Worm (Caenorhabditis elegans) whole organism, midembryonic: ENCODE data around the gene grl-13.
"Not testable (repeated sequence)": the region's sequence is repeated elsewhere in the genome, so short reads cannot be mapped to it uniquely, and the experiment has no call there.

Experiments
- T22C8.4 ChIP-seq: fragments of 200-800 bp; sonication (Bioruptor generic); IDR thresholded peaks from 2 replicates; pipeline ENCODE4 v1.3.6; 2022; ENCODE audit warnings: missing genetic modification characterization, missing compliant biosample characterization
- cog-1 ChIP-seq: sonication (generic microtip); optimal IDR thresholded peaks from 2 replicates; lab custom pipeline; 2016; ENCODE audit warnings: missing genetic modification characterization, missing compliant biosample characterization
- flt-1 ChIP-seq: fragments of 200-800 bp; sonication (Bioruptor generic); IDR thresholded peaks from 2 replicates; pipeline ENCODE4 v1.3.6; 2022; ENCODE audit warnings: missing genetic modification characterization, missing compliant biosample characterization
- klf-2 ChIP-seq: fragments of 200-800 bp; sonication (Bioruptor generic); conservative IDR thresholded peaks from 2 replicates; pipeline ENCODE4 v1.3.6; 2022; ENCODE audit warnings: missing genetic modification reagents, missing genetic modification characterization, missing compliant biosample characterization
- med-1 ChIP-seq: sonication (generic microtip); optimal IDR thresholded peaks from 2 replicates; lab custom pipeline; 2017; ENCODE audit warnings: missing genetic modification characterization, mild to moderate bottlenecking, missing compliant biosample characterization, antibody characterized with exemption, missing genetic modification reagents; ENCODE audit not compliant: insufficient read depth
- ref-1 ChIP-seq: fragments of 200-800 bp; sonication (Bioruptor generic); conservative IDR thresholded peaks from 2 replicates; pipeline ENCODE4 v1.3.6; 2022; ENCODE audit warnings: missing genetic modification reagents, missing genetic modification characterization, missing compliant biosample characterization
- tab-1 ChIP-seq: fragments of 200-800 bp; sonication (Bioruptor generic); IDR thresholded peaks from 2 replicates; pipeline ENCODE4 v1.3.6; 2022; ENCODE audit warnings: missing genetic modification characterization, missing compliant biosample characterization
- ztf-23 ChIP-seq: fragments of 200-800 bp; sonication (Bioruptor generic); IDR thresholded peaks from 2 replicates; pipeline ENCODE4 v1.3.6; 2022; ENCODE audit warnings: missing genetic modification reagents, missing genetic modification characterization, missing compliant biosample characterization
- ztf-29 ChIP-seq: fragments of 200-800 bp; sonication (Bioruptor generic); IDR thresholded peaks from 2 replicates; pipeline ENCODE4 v1.3.6; 2022; ENCODE audit warnings: missing genetic modification reagents, missing genetic modification characterization, missing compliant biosample characterization

Gene grl-13

DNA sequence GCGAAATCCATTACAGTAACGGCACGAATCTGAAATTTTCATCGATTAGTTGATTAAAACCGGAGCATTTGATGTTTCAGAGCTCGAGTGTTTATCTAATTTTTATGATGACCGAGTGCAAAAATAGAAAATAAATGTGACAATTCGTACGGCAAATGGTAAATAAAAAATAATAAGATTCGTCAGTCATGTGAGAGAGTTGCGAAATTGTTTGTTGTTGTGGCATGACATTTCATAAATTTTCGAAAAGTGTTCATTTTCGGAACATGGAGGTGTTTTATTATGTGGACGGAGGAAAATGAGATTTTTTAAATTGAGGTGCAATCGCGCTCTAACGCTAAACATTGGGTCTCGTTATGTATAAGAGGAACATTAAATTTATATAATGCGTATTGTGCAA, 22.7 kb downstream of the grl-13 start:
- no peak for TF ChIP-seq flt-1 (GFP tag; lab: Robert Waterston, UW)
- no peak for TF ChIP-seq ztf-29 (GFP tag; lab: Robert Waterston, UW)

DNA sequence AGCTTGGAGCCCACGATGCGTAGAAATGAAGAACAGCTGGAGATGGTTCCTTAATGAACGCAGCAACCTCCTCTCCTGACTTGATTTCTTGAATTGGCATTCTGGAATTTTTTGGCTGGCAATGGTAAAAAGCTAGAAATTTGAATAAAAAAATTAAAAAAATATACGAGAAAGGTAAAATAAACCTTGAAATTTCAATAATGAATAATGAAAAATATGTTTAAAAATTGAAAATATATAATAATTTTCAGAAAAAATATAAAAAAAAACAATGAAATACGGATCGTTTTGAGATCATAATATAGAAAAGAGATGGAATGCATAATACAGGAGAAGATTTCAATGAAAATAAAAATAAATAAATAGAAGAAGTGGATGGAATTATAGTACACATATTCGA, 23.2 kb downstream of the grl-13 start, which contains the start of gene glrx-3:
TSS of gene glrx-3 (minus strand) at position 101 of the 400 bp plus-strand sequence.
- TF ChIP-seq ztf-29 (GFP tag; lab: Robert Waterston, UW) (no peak), klf-2 (no peak), med-1 (GFP tag; lab: Kevin White, UChicago) (no peak), cog-1 (tag; lab: Kevin White, UChicago) (no peak), tab-1 (GFP tag; lab: Robert Waterston, UW) (no peak), T22C8.4 (GFP tag; lab: Robert Waterston, UW) (no peak), ref-1 (GFP tag; lab: Robert Waterston, UW) (no peak), flt-1 (GFP tag; lab: Robert Waterston, UW) (no peak), ztf-23 (no peak)

DNA sequence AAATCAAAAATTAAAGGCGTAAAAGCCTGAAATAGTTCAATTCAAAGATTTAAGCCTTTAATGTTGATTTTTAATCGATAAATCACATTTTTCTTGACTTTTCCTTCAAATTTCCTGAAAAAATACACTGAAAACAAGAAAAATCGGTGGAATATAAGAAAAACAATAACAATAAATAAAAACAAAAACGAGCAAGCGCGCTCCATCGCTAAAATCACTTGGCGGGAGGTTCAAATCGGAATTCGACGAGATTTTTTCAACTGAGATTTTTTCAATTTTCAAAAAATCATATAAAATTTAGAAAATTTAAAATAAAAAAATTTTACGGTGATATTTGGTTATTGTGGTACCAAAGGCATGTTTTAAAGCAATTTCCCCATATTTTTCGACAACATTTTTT, 24.9 kb downstream of the grl-13 start:
- TF ChIP-seq flt-1 (GFP tag; lab: Robert Waterston, UW): no peak
- TF ChIP-seq ztf-23: no peak
- no peak for TF ChIP-seq klf-2
- TF ChIP-seq cog-1 (tag; lab: Kevin White, UChicago): no peak
- TF ChIP-seq med-1 (GFP tag; lab: Kevin White, UChicago): no peak
- TF ChIP-seq ref-1 (GFP tag; lab: Robert Waterston, UW): no peak
- TF ChIP-seq tab-1 (GFP tag; lab: Robert Waterston, UW): no peak
- TF ChIP-seq T22C8.4 (GFP tag; lab: Robert Waterston, UW): no peak
- TF ChIP-seq ztf-29 (GFP tag; lab: Robert Waterston, UW): no peak

DNA sequence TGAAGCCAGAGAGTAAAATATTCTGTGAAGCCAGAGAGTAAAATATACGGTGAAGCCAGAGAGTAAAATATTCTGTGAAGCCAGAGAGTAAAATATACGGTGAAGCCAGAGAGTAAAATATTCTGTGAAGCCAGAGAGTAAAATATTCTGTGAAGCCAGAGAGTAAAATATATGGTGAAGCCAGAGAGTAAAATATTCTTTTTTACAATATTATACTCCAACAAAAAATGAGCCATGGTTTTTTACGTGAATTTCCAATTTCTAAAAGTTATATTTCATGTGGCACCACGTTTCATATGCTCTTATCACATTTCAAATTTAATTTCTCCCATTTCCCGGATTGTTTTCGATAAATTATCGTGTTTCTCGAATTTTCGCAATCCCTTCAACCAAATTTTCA, 28.0 kb downstream of the grl-13 start, which contains the start of gene irld-1:
TSS of gene irld-1 (plus strand) at position 301 of the 400 bp plus-strand sequence.
- not testable (repeated sequence) for TF ChIP-seq ref-1, T22C8.4, flt-1 (GFP tag; lab: Robert Waterston, UW)

- TF ChIP-seq flt-1 (GFP tag; lab: Robert Waterston, UW) (0 out of 2 replicates have a peak, but pooled peaks have one; percentile 42), T22C8.4 (GFP tag; lab: Robert Waterston, UW) (0 out of 2 replicates have a peak, but pooled peaks have one; percentile 18)
These were observed 28.7 kb downstream of the grl-13 start for ce11 chrV:4335724-4336123.

DNA sequence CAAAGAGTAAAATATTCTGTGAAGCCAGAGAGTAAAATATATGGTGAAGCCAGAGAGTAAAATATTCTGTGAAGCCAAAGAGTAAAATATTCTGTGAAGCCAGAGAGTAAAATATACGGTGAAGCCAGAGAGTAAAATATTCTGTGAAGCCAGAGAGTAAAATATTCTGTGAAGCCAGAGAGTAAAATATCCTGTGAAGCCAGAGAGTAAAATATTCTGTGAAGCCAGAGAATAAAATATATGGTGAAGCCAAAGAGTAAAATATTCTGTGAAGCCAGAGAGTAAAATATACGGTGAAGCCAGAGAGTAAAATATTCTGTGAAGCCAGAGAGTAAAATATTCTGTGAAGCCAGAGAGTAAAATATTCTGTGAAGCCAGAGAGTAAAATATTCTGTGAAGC, 30.9 kb downstream of the grl-13 start:
- peak; percentile 61; the same call in 1 of the 2 replicates for TF ChIP-seq flt-1 (GFP tag; lab: Robert Waterston, UW)

DNA sequence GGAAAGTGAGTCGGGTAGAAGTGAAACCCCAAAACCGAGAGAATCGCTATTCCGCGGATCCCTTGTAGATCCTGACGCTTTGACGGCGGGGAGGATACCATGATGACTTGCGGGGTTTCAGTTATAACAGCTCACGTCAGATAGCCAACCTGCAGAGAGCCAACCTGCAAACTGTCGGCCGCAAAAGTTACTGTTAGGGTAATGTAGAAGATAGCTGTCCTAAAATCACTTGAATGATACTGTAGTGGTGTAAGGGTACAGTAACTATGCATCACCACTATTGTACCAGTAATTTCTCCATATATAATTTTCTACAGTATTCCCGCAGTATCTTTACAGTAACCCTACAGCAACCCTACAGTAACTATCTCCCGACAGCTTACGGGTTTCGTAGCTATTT, 32.0 kb downstream of the grl-13 start, which contains the start of gene oac-12:
TSS of gene oac-12 (minus strand) at position 101 of the 400 bp plus-strand sequence.
- no peak for TF ChIP-seq ref-1 (GFP tag; lab: Robert Waterston, UW)
- no peak for TF ChIP-seq flt-1 (GFP tag; lab: Robert Waterston, UW)
- no peak for TF ChIP-seq T22C8.4 (GFP tag; lab: Robert Waterston, UW)
- TF ChIP-seq ztf-23: no peak
- no peak for TF ChIP-seq cog-1 (tag; lab: Kevin White, UChicago)
- TF ChIP-seq ztf-29 (GFP tag; lab: Robert Waterston, UW): no peak
- TF ChIP-seq med-1 (GFP tag; lab: Kevin White, UChicago): no peak
- TF ChIP-seq klf-2: no peak
- TF ChIP-seq tab-1 (GFP tag; lab: Robert Waterston, UW): no peak

DNA sequence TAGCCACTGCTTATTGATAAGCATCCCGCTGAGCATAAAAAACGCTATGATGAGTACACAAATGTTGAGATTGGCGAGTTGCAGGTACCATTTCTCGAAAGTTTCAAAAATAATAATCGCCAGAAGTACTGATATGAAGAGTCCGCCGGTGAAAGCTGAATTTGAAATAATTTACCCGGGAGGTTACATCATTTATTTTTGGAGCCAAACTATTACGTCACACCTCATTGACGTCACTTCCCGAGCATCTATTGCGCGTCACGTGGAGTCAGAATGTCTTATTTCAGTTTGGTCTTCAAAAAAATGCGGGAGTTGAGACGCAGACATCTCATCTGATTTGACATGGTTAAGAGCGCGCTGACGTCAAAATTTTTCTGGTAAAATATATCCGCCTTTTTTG, 33.6 kb downstream of the grl-13 start:
- TF ChIP-seq klf-2: no peak

DNA sequence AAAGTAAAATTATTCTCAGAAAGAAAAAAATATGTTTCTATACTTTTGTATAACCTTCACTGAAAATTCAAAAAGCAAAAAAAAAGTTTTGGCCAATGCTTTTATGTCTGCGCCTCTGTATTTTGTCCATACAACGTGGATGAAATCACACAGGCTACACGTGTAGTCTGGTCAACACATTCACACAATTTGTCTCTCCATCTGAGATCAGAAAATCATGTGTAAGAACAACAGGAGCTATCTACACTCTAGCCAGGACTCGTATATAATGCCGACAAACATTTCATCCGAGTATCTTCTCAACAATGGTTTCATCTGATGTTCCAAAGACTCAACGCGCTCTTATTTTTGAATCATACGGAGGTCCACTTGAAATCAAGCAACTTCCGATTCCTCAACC, 37.6 kb downstream of the grl-13 start, which contains the start of gene D2063.1:
TSS of gene D2063.1 (plus strand) at position 281 of the 400 bp plus-strand sequence.
- TF ChIP-seq cog-1 (tag; lab: Kevin White, UChicago) (no peak), klf-2 (no peak), T22C8.4 (GFP tag; lab: Robert Waterston, UW) (no peak), tab-1 (GFP tag; lab: Robert Waterston, UW) (no peak), med-1 (GFP tag; lab: Kevin White, UChicago) (no peak), flt-1 (GFP tag; lab: Robert Waterston, UW) (no peak), ztf-29 (GFP tag; lab: Robert Waterston, UW) (no peak), ref-1 (GFP tag; lab: Robert Waterston, UW) (no peak), ztf-23 (no peak)

DNA sequence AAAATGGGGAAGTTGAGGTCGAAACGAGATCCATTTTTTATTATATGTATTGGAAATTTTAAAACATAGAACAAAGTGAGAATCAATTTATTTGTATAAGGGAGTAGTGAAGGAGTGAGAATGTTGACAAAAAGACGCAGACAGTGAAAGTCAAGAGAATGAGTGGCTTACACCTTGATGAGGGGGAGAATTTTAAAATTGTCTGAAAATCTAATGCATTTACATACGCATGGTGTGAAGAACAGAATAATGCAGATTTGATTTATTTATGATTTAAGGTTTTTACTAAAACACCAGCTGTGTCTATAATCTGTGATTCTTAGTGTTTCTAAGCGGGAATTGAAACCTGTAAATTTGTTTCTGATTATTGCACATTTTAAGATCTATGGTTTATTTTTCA, 39.0 kb downstream of the grl-13 start, which contains the start of gene nhr-125:
TSS of gene nhr-125 (minus strand) at position 101 of the 400 bp plus-strand sequence.
- TF ChIP-seq ztf-29 (GFP tag; lab: Robert Waterston, UW): no peak
- TF ChIP-seq tab-1 (GFP tag; lab: Robert Waterston, UW): no peak
- no peak for TF ChIP-seq ref-1 (GFP tag; lab: Robert Waterston, UW)
- TF ChIP-seq ztf-23: no peak
- TF ChIP-seq cog-1 (tag; lab: Kevin White, UChicago): no peak
- no peak for TF ChIP-seq klf-2

- TF ChIP-seq T22C8.4 (GFP tag; lab: Robert Waterston, UW): no peak
- TF ChIP-seq ztf-29 (GFP tag; lab: Robert Waterston, UW): no peak
- TF ChIP-seq tab-1 (GFP tag; lab: Robert Waterston, UW): no peak
- no peak for TF ChIP-seq cog-1 (tag; lab: Kevin White, UChicago)
- TF ChIP-seq ztf-23: no peak
- TF ChIP-seq klf-2: no peak
- no peak for TF ChIP-seq med-1 (GFP tag; lab: Kevin White, UChicago)
- TF ChIP-seq flt-1 (GFP tag; lab: Robert Waterston, UW): no peak
- TF ChIP-seq ref-1 (GFP tag; lab: Robert Waterston, UW): no peak
These were observed 41.7 kb downstream of the grl-13 start, which contains the start of gene R02D1.2 for ce11 chrV:4322706-4323105. Gene R02D1.2 (minus strand): TSS chrV:4322806.
